Worm (Caenorhabditis elegans) whole organism, L1 larva: Measurements from ENCODE around the gene F32H5.3.

Source experiments
- C16A3.4 ChIP-seq: fragments of 150-350 bp; optimal IDR thresholded peaks from 2 replicates; lab custom pipeline; 2014; ENCODE audit warnings: missing biosample characterization, missing genetic modification characterization
- C34B4.2 ChIP-seq: sonication (generic microtip); optimal IDR thresholded peaks from 2 replicates; lab custom pipeline; 2017; ENCODE audit warnings: mild to moderate bottlenecking, missing genetic modification characterization, missing compliant biosample characterization
- ama-1 ChIP-seq: fragments of 150-350 bp; optimal IDR thresholded peaks from 2 replicates; lab custom pipeline; 2014
- blmp-1 ChIP-seq: fragments of 150-350 bp; optimal IDR thresholded peaks from 2 replicates; lab custom pipeline; 2014; ENCODE audit warnings: missing biosample characterization, missing genetic modification characterization
- ceh-63 ChIP-seq: fragments of 200-800 bp; sonication (Bioruptor generic); optimal IDR thresholded peaks from 2 replicates; lab custom pipeline; 2018; ENCODE audit warnings: mild to moderate bottlenecking, missing genetic modification characterization, missing compliant biosample characterization
- ceh-8 ChIP-seq: fragments of 200-800 bp; sonication (Bioruptor generic); optimal IDR thresholded peaks from 2 replicates; lab custom pipeline; 2018; ENCODE audit warnings: mild to moderate bottlenecking, missing genetic modification characterization, moderate library complexity, missing compliant biosample characterization
- ceh-82 ChIP-seq, 3 experiments: fragments of 150-350 bp in 1 of 3; sonication (generic microtip) in 2 of 3; optimal IDR thresholded peaks; 2 replicates each; lab custom pipeline; 2014 to 2017; ENCODE audit warnings: missing biosample characterization in 3 of 3, missing genetic modification characterization in 3 of 3
- ceh-90 ChIP-seq: sonication (generic microtip); optimal IDR thresholded peaks from 2 replicates; lab custom pipeline; 2016; ENCODE audit warnings: missing genetic modification characterization, missing compliant biosample characterization
- dpl-1 ChIP-seq, 3 experiments: fragments of 150-350 bp in 2 of 3; sonication (generic microtip) in 1 of 3; optimal IDR thresholded peaks; 2 replicates each; lab custom pipeline; 2014 to 2017; ENCODE audit warnings: missing biosample characterization in 3 of 3, missing genetic modification characterization in 3 of 3, missing genetic modification reagents in 3 of 3
- efl-1 ChIP-seq, 4 experiments: fragments of 150-350 bp; optimal IDR thresholded peaks in 3 of 4; peaks in 1 of 4; 1 replicate in 1 of 4; 2 replicates in 3 of 4; lab custom pipeline; 2014; ENCODE audit warnings: missing biosample characterization in 2 of 4, missing genetic modification characterization in 2 of 4, missing genetic modification reagents in 2 of 4
- efl-3 ChIP-seq: fragments of 200-800 bp; sonication (Bioruptor generic); optimal IDR thresholded peaks from 2 replicates; lab custom pipeline; 2018; ENCODE audit warnings: mild to moderate bottlenecking, missing genetic modification characterization, missing compliant biosample characterization
- egl-27 ChIP-seq, 2 experiments: fragments of 150-350 bp in 1 of 2; sonication (generic microtip); optimal IDR thresholded peaks; 3 replicates each; lab custom pipeline; 2017 to 2018; ENCODE audit warnings: missing biosample characterization in 2 of 2, missing genetic modification characterization in 2 of 2, missing genetic modification reagents in 2 of 2
- elt-2 ChIP-seq: sonication (generic microtip); optimal IDR thresholded peaks from 2 replicates; lab custom pipeline; 2016; ENCODE audit warnings: missing genetic modification characterization, mild to moderate bottlenecking, inconsistent platforms, missing compliant biosample characterization, missing genetic modification reagents
- elt-3 ChIP-seq, 6 experiments: fragments of 150-350 bp in 1 of 6; sonication (generic microtip); optimal IDR thresholded peaks; 2 replicates each; lab custom pipeline; 2017 to 2018; ENCODE audit warnings: missing biosample characterization in 6 of 6, missing genetic modification characterization in 6 of 6, inconsistent platforms in 1 of 6
- ets-5 ChIP-seq: fragments of 200-800 bp; sonication (Bioruptor generic); IDR thresholded peaks from 2 replicates; pipeline ENCODE4 v1.3.6; 2022; ENCODE audit warnings: missing genetic modification characterization, missing compliant biosample characterization
- grh-1 ChIP-seq: fragments of 200-800 bp; sonication (Bioruptor generic); IDR thresholded peaks from 2 replicates; pipeline ENCODE4 v1.3.6; 2022; ENCODE audit warnings: missing genetic modification reagents, missing genetic modification characterization, missing compliant biosample characterization
- hlh-17 ChIP-seq: fragments of 200-800 bp; sonication (Bioruptor generic); optimal IDR thresholded peaks from 2 replicates; lab custom pipeline; 2018; ENCODE audit warnings: missing genetic modification characterization, mild to moderate bottlenecking, missing compliant biosample characterization, moderate library complexity, borderline replicate concordance
- hlh-4 ChIP-seq: sonication (generic microtip); optimal IDR thresholded peaks from 2 replicates; lab custom pipeline; 2016; ENCODE audit warnings: mild to moderate bottlenecking, missing genetic modification characterization, missing compliant biosample characterization
- hpl-2 ChIP-seq: fragments of 150-350 bp; optimal IDR thresholded peaks from 2 replicates; lab custom pipeline; 2014; ENCODE audit warnings: missing biosample characterization, missing genetic modification reagents, missing genetic modification characterization
- jun-1 ChIP-seq: fragments of 150-350 bp; optimal IDR thresholded peaks from 2 replicates; lab custom pipeline; 2014; ENCODE audit warnings: missing biosample characterization, missing genetic modification reagents, missing genetic modification characterization
- lin-13 ChIP-seq: fragments of 150-350 bp; optimal IDR thresholded peaks from 2 replicates; lab custom pipeline; 2014; ENCODE audit warnings: missing biosample characterization, missing genetic modification reagents, missing genetic modification characterization
- lin-14 ChIP-seq: fragments of 200-800 bp; sonication (Bioruptor generic); optimal IDR thresholded peaks from 2 replicates; lab custom pipeline; 2018; ENCODE audit warnings: mild to moderate bottlenecking, missing genetic modification characterization, moderate library complexity, missing compliant biosample characterization
- lin-35 ChIP-seq, 2 experiments: fragments of 150-350 bp; optimal IDR thresholded peaks; 2 replicates each; lab custom pipeline; 2014; ENCODE audit warnings: missing biosample characterization in 2 of 2, missing genetic modification characterization in 2 of 2, missing genetic modification reagents in 2 of 2
- lsy-2 ChIP-seq, 2 experiments: fragments of 150-350 bp; optimal IDR thresholded peaks; 2 replicates each; lab custom pipeline; 2014; ENCODE audit warnings: missing biosample characterization in 2 of 2, missing genetic modification characterization in 2 of 2
- mdl-1 ChIP-seq, 2 experiments: fragments of 150-350 bp; optimal IDR thresholded peaks; 2 replicates each; lab custom pipeline; 2014 to 2017; ENCODE audit warnings: missing biosample characterization in 2 of 2, missing genetic modification characterization in 2 of 2, inconsistent platforms in 1 of 2
- mef-2 ChIP-seq: fragments of 150-350 bp; optimal IDR thresholded peaks from 2 replicates; lab custom pipeline; 2014; ENCODE audit warnings: missing biosample characterization, missing genetic modification characterization
- mep-1 ChIP-seq: fragments of 150-350 bp; optimal IDR thresholded peaks from 2 replicates; lab custom pipeline; 2014; ENCODE audit warnings: missing biosample characterization, missing genetic modification characterization
- nhr-19 ChIP-seq: fragments of 200-800 bp; sonication (Bioruptor generic); conservative IDR thresholded peaks from 2 replicates; pipeline ENCODE4 v1.3.6; 2022; ENCODE audit warnings: missing genetic modification characterization, missing compliant biosample characterization
- nhr-20 ChIP-seq: sonication (generic microtip); optimal IDR thresholded peaks from 2 replicates; lab custom pipeline; 2016; ENCODE audit warnings: mild to moderate bottlenecking, missing genetic modification characterization, missing compliant biosample characterization
- nhr-237 ChIP-seq: fragments of 150-350 bp; optimal IDR thresholded peaks from 2 replicates; lab custom pipeline; 2014; ENCODE audit warnings: missing biosample characterization, missing genetic modification characterization
- nhr-47 ChIP-seq: sonication (generic microtip); optimal IDR thresholded peaks from 2 replicates; lab custom pipeline; 2016; ENCODE audit warnings: mild to moderate bottlenecking, missing genetic modification characterization, moderate library complexity, missing compliant biosample characterization
- nhr-71 ChIP-seq: sonication (generic microtip); optimal IDR thresholded peaks from 2 replicates; lab custom pipeline; 2016; ENCODE audit warnings: mild to moderate bottlenecking, missing genetic modification characterization, moderate library complexity, missing compliant biosample characterization
- nhr-76 ChIP-seq: sonication (generic microtip); optimal IDR thresholded peaks from 2 replicates; lab custom pipeline; 2017; ENCODE audit warnings: missing biosample characterization, missing genetic modification characterization
- nhr-85 ChIP-seq: sonication (generic microtip); peaks from one replicate; lab custom pipeline; 2016; ENCODE audit warnings: missing genetic modification characterization, inconsistent platforms, missing compliant biosample characterization
- nhr-90 ChIP-seq: sonication (generic microtip); optimal IDR thresholded peaks from 2 replicates; lab custom pipeline; 2016; ENCODE audit warnings: mild to moderate bottlenecking, missing genetic modification characterization, missing compliant biosample characterization; ENCODE audit not compliant: poor library complexity
- pax-3 ChIP-seq: fragments of 200-800 bp; sonication (Bioruptor generic); optimal IDR thresholded peaks from 2 replicates; lab custom pipeline; 2018; ENCODE audit warnings: mild to moderate bottlenecking, missing genetic modification characterization, moderate library complexity, missing compliant biosample characterization
- rnt-1 ChIP-seq: sonication (generic microtip); optimal IDR thresholded peaks from 2 replicates; lab custom pipeline; 2016; ENCODE audit warnings: mild to moderate bottlenecking, missing genetic modification characterization, moderate library complexity, missing compliant biosample characterization
- skn-1 ChIP-seq: fragments of 150-350 bp; optimal IDR thresholded peaks from 2 replicates; lab custom pipeline; 2014; ENCODE audit warnings: missing biosample characterization, missing genetic modification characterization
- snu-23 ChIP-seq: sonication (generic microtip); optimal IDR thresholded peaks from 2 replicates; lab custom pipeline; 2016; ENCODE audit warnings: missing genetic modification characterization, missing compliant biosample characterization
- sup-37 ChIP-seq: fragments of 200-800 bp; sonication (Bioruptor generic); optimal IDR thresholded peaks from 2 replicates; lab custom pipeline; 2018; ENCODE audit warnings: mild to moderate bottlenecking, missing genetic modification characterization, missing compliant biosample characterization
- tlp-1 ChIP-seq: fragments of 150-350 bp; optimal IDR thresholded peaks from 2 replicates; lab custom pipeline; 2014; ENCODE audit warnings: missing biosample characterization, missing genetic modification characterization
- unc-98 ChIP-seq: fragments of 200-800 bp; sonication (Bioruptor generic); IDR thresholded peaks from 2 replicates; pipeline ENCODE4 v1.3.6; 2022; ENCODE audit warnings: missing genetic modification characterization, missing compliant biosample characterization
- vab-15 ChIP-seq: sonication (generic microtip); optimal IDR thresholded peaks from 2 replicates; lab custom pipeline; 2017; ENCODE audit warnings: missing genotype, mild to moderate bottlenecking, missing genetic modification characterization, missing compliant biosample characterization
- xbp-1 ChIP-seq: sonication (generic microtip); optimal IDR thresholded peaks from 2 replicates; lab custom pipeline; 2016; ENCODE audit warnings: missing genetic modification characterization, missing compliant biosample characterization
- zip-4 ChIP-seq: fragments of 200-800 bp; sonication (Bioruptor generic); optimal IDR thresholded peaks from 2 replicates; lab custom pipeline; 2018; ENCODE audit warnings: mild to moderate bottlenecking, missing genetic modification characterization, moderate library complexity, missing compliant biosample characterization

The F32H5.3 gene

ce11 chrV:13375861-13376260, 16.7 kb downstream of the F32H5.3 start:
- TF ChIP-seq dpl-1 (GFP tag; optimal IDR thresholded peaks at IDR 0.05; lab: Kevin White, UChicago) (peak in 1 of 3 experiments; percentile 1), C16A3.4 (peak; percentile 14), nhr-71 (tag; lab: Kevin White, UChicago) (peak; percentile 19), egl-27 (tag; optimal IDR thresholded peaks at IDR 0.05; lab: Kevin White, UChicago) (no peak), nhr-20 (tag; lab: Kevin White, UChicago) (peak; percentile 38), blmp-1 (tag; lab: Kevin White, UChicago) (peak; percentile 71), mep-1 (tag; lab: Kevin White, UChicago) (peak; percentile 55), sup-37 (GFP tag; lab: Kevin White, UChicago) (no peak), rnt-1 (peak; percentile 19), lin-14 (GFP tag; lab: Kevin White, UChicago) (peak; percentile 83), snu-23 (peak; percentile 30), grh-1 (GFP tag; lab: Robert Waterston, UW) (peak; percentile 94), ama-1 (lab: Kevin White, UChicago) (no peak), xbp-1 (no peak), nhr-90 (peak; percentile 26), unc-98 (GFP tag; lab: Robert Waterston, UW) (no peak), nhr-47 (tag; lab: Kevin White, UChicago) (peak; percentile 2), lsy-2 (tag; optimal IDR thresholded peaks at IDR 0.05; lab: Kevin White, UChicago) (peak in 1 of 2 experiments; percentile 70), elt-3 (tag; optimal IDR thresholded peaks at IDR 0.05; lab: Kevin White, UChicago) (peak in 1 of 6 experiments; percentile 12), nhr-85 (tag; lab: Kevin White, UChicago) (peak; percentile 95)

- TF ChIP-seq dpl-1 (GFP tag; optimal IDR thresholded peaks at IDR 0.05; lab: Kevin White, UChicago) (peak in 1 of 3 experiments; percentile 9), nhr-20 (tag; lab: Kevin White, UChicago) (peak; percentile 30), nhr-76 (tag; lab: Kevin White, UChicago) (no peak), nhr-90 (peak; percentile 16), ceh-63 (GFP tag; lab: Kevin White, UChicago) (no peak), ceh-90 (no peak), nhr-71 (tag; lab: Kevin White, UChicago) (peak; percentile 37), jun-1 (tag; lab: Kevin White, UChicago) (peak; percentile 15), unc-98 (GFP tag; lab: Robert Waterston, UW) (no peak), ets-5 (GFP tag; lab: Robert Waterston, UW) (no peak), lin-14 (GFP tag; lab: Kevin White, UChicago) (no peak), ceh-8 (GFP tag; lab: Kevin White, UChicago) (no peak), efl-1 (optimal IDR thresholded peaks at IDR 0.05; lab: Kevin White, UChicago) (no peak), efl-1 (GFP tag; optimal IDR thresholded peaks at IDR 0.05 in 1 of 2; lab: Kevin White, UChicago) (peak in 1 of 2 experiments; percentile 60), snu-23 (no peak), tlp-1 (tag; lab: Kevin White, UChicago) (no peak), lin-35 (GFP tag; optimal IDR thresholded peaks at IDR 0.05; lab: Kevin White, UChicago) (peak in 1 of 2 experiments; percentile 48), rnt-1 (no peak), elt-2 (peak; percentile 97), hpl-2 (no peak), skn-1 (tag; lab: Kevin White, UChicago) (no peak), pax-3 (tag; lab: Kevin White, UChicago) (peak; percentile 26)
- TF ChIP-seq, all 84 proteins: peak for 9
These were observed 18.0 kb downstream of the F32H5.3 start for ce11 chrV:13377130-13377529.

ce11 chrV:13380178-13380577, 21.0 kb downstream of the F32H5.3 start, which contains the start of gene ifbp-1:
Gene ifbp-1 (minus strand): TSS chrV:13380262.
- TF ChIP-seq ceh-82 (tag; optimal IDR thresholded peaks at IDR 0.05; lab: Kevin White, UChicago) = peak in 1 of 3 experiments; percentile 19
- TF ChIP-seq elt-3 (tag; optimal IDR thresholded peaks at IDR 0.05; lab: Kevin White, UChicago) = peak; percentile 39 to 96 (median 91)
- peak in 1 of 2 experiments; percentile 92 for TF ChIP-seq mdl-1 (tag; optimal IDR thresholded peaks at IDR 0.05; lab: Kevin White, UChicago)
- peak; percentile 96 for TF ChIP-seq lin-14 (GFP tag; lab: Kevin White, UChicago)
- TF ChIP-seq xbp-1 = peak; percentile 40
- peak; percentile 36 for TF ChIP-seq rnt-1
- peak; percentile 70 for TF ChIP-seq nhr-47 (tag; lab: Kevin White, UChicago)
- TF ChIP-seq C34B4.2 (tag; lab: Kevin White, UChicago) = no peak
- peak; percentile 16 to 47 for TF ChIP-seq efl-1 (optimal IDR thresholded peaks at IDR 0.05; lab: Kevin White, UChicago)
- TF ChIP-seq efl-1 (GFP tag; optimal IDR thresholded peaks at IDR 0.05 in 1 of 2; lab: Kevin White, UChicago) = peak in 1 of 2 experiments; percentile 95
- TF ChIP-seq nhr-71 (tag; lab: Kevin White, UChicago) = peak; percentile 85
- TF ChIP-seq blmp-1 (tag; lab: Kevin White, UChicago) = peak; percentile 86
- peak; percentile 80 for TF ChIP-seq vab-15
- TF ChIP-seq nhr-237 (tag; lab: Kevin White, UChicago) = no peak
- peak; percentile 100 for TF ChIP-seq nhr-85 (tag; lab: Kevin White, UChicago)
- TF ChIP-seq mep-1 (tag; lab: Kevin White, UChicago) = peak; percentile 69
- TF ChIP-seq hlh-4 (tag; lab: Kevin White, UChicago) = no peak
- peak; percentile 63 for TF ChIP-seq lin-13
- TF ChIP-seq nhr-19 (GFP tag; lab: Robert Waterston, UW) = peak; percentile 69
- no peak for TF ChIP-seq hlh-17 (GFP tag; lab: Kevin White, UChicago)
- TF ChIP-seq efl-3 (GFP tag; lab: Kevin White, UChicago) = peak; percentile 26
- TF ChIP-seq mef-2 = no peak
- TF ChIP-seq ama-1 (lab: Kevin White, UChicago) = no peak
- peak; percentile 85 for TF ChIP-seq nhr-90
- TF ChIP-seq zip-4 (GFP tag; lab: Kevin White, UChicago) = peak; percentile 31
